Worm (Caenorhabditis elegans) whole organism, L4 larva: ENCODE measurements around the gene F38B2.4.

Experiments
- D1046.2 ChIP-seq: fragments of 200-800 bp; sonication (Bioruptor generic); IDR thresholded peaks from 2 replicates; pipeline ENCODE4 v1.3.6; 2022; ENCODE audit warnings: missing genetic modification characterization, missing compliant biosample characterization
- F49E8.2 ChIP-seq: sonication (generic microtip); optimal IDR thresholded peaks from 2 replicates; lab custom pipeline; 2016; ENCODE audit warnings: missing compliant biosample characterization, mild to moderate bottlenecking, missing genetic modification characterization, borderline replicate concordance
- T26A8.4 ChIP-seq: fragments of 200-800 bp; sonication (Bioruptor generic); IDR thresholded peaks from 2 replicates; pipeline ENCODE4 v1.3.6; 2022; ENCODE audit warnings: missing genetic modification characterization, missing compliant biosample characterization
- Y75B8A.6 ChIP-seq: fragments of 200-800 bp; sonication (Bioruptor generic); IDR thresholded peaks from 2 replicates; pipeline ENCODE4 v1.3.6; 2022; ENCODE audit warnings: missing genetic modification reagents, missing genetic modification characterization, missing compliant biosample characterization
- ZK546.5 ChIP-seq, 2 experiments: sonication (generic microtip); optimal IDR thresholded peaks; 2 replicates each; lab custom pipeline; 2017; ENCODE audit warnings: missing biosample characterization in 2 of 2, missing genetic modification characterization in 2 of 2
- aha-1 ChIP-seq: fragments of 150-350 bp; peaks from one replicate; lab custom pipeline; 2014; ENCODE audit warnings: missing biosample characterization, missing genetic modification characterization
- arid-1 ChIP-seq: fragments of 200-800 bp; sonication (Bioruptor generic); conservative IDR thresholded peaks from 2 replicates; pipeline ENCODE4 v1.3.6; 2022; ENCODE audit warnings: missing genetic modification reagents, missing genetic modification characterization, missing compliant biosample characterization
- ceh-20 ChIP-seq: fragments of 200-800 bp; sonication (Bioruptor generic); IDR thresholded peaks from 2 replicates; pipeline ENCODE4 v1.3.6; 2022; ENCODE audit warnings: missing genetic modification reagents, missing genetic modification characterization, missing compliant biosample characterization
- daf-12 ChIP-seq: fragments of 150-350 bp; optimal IDR thresholded peaks from 2 replicates; lab custom pipeline; 2014; ENCODE audit warnings: missing biosample characterization, missing genetic modification reagents, missing genetic modification characterization
- daf-19 ChIP-seq: fragments of 200-800 bp; sonication (Bioruptor generic); conservative IDR thresholded peaks from 2 replicates; pipeline ENCODE4 v1.3.6; 2022; ENCODE audit warnings: missing genetic modification characterization, missing compliant biosample characterization
- daf-8 ChIP-seq: fragments of 200-800 bp; sonication (Bioruptor generic); IDR thresholded peaks from 2 replicates; pipeline ENCODE4 v1.3.6; 2022; ENCODE audit warnings: missing genetic modification characterization, missing compliant biosample characterization
- dmd-6 ChIP-seq: fragments of 200-800 bp; sonication (Bioruptor generic); IDR thresholded peaks from 2 replicates; pipeline ENCODE4 v1.3.6; 2022; ENCODE audit warnings: missing genetic modification reagents, missing genetic modification characterization, missing compliant biosample characterization
- dmd-9 ChIP-seq: fragments of 200-800 bp; sonication (Bioruptor generic); IDR thresholded peaks from 2 replicates; pipeline ENCODE4 v1.3.6; 2022; ENCODE audit warnings: missing genetic modification reagents, missing genetic modification characterization, missing compliant biosample characterization
- duxl-1 ChIP-seq: sonication (generic microtip); optimal IDR thresholded peaks from 2 replicates; lab custom pipeline; 2016; ENCODE audit warnings: mild to moderate bottlenecking, missing genetic modification characterization, moderate library complexity, missing compliant biosample characterization; ENCODE audit not compliant: poor library complexity
- dve-1 ChIP-seq: sonication (generic microtip); optimal IDR thresholded peaks from 2 replicates; lab custom pipeline; 2017; ENCODE audit warnings: antibody characterized with exemption, mild to moderate bottlenecking, missing genetic modification characterization, missing compliant biosample characterization; ENCODE audit not compliant: insufficient read depth
- egl-27 ChIP-seq: sonication (generic microtip); optimal IDR thresholded peaks from 3 replicates; lab custom pipeline; 2017; ENCODE audit warnings: missing biosample characterization, missing genetic modification reagents, missing genetic modification characterization
- fkh-10 ChIP-seq: fragments of 150-350 bp; optimal IDR thresholded peaks from 2 replicates; lab custom pipeline; 2014; ENCODE audit warnings: missing biosample characterization, missing genetic modification reagents, missing genetic modification characterization
- fos-1 ChIP-seq: fragments of 150-350 bp; optimal IDR thresholded peaks from 2 replicates; lab custom pipeline; 2014; ENCODE audit warnings: missing biosample characterization, missing genetic modification characterization
- hif-1 ChIP-seq, 2 experiments: sonication (generic microtip); optimal IDR thresholded peaks; 2 replicates each; lab custom pipeline; 2016 to 2017; ENCODE audit warnings: missing compliant biosample characterization in 2 of 2, missing genetic modification characterization in 2 of 2, missing genetic modification reagents in 2 of 2, missing genotype in 2 of 2, mild to moderate bottlenecking in 1 of 2
- hlh-30 ChIP-seq: sonication (generic microtip); optimal IDR thresholded peaks from 2 replicates; lab custom pipeline; 2017; ENCODE audit warnings: antibody characterized with exemption, mild to moderate bottlenecking, missing genetic modification characterization, missing compliant biosample characterization; ENCODE audit not compliant: insufficient read depth
- hmg-1.1 ChIP-seq: fragments of 200-800 bp; sonication (Bioruptor generic); IDR thresholded peaks from 2 replicates; pipeline ENCODE4 v1.3.6; 2022; ENCODE audit warnings: missing genetic modification reagents, missing genetic modification characterization, missing compliant biosample characterization
- mdt-29 ChIP-seq: fragments of 200-800 bp; sonication (Bioruptor generic); IDR thresholded peaks from 2 replicates; pipeline ENCODE4 v1.3.6; 2022; ENCODE audit warnings: missing genetic modification reagents, missing genetic modification characterization, missing compliant biosample characterization
- mes-2 ChIP-seq: sonication (generic microtip); optimal IDR thresholded peaks from 2 replicates; lab custom pipeline; 2016; ENCODE audit warnings: missing genotype, mild to moderate bottlenecking, missing genetic modification characterization, missing compliant biosample characterization; ENCODE audit not compliant: poor library complexity, severe bottlenecking
- nhr-10 ChIP-seq: fragments of 150-350 bp; optimal IDR thresholded peaks from 2 replicates; lab custom pipeline; 2014; ENCODE audit warnings: missing biosample characterization, missing genetic modification characterization
- nhr-111 ChIP-seq: fragments of 200-800 bp; sonication (Bioruptor generic); optimal IDR thresholded peaks from 2 replicates; lab custom pipeline; 2018; ENCODE audit warnings: mild to moderate bottlenecking, missing genetic modification characterization, missing compliant biosample characterization
- nhr-25 ChIP-seq: sonication (generic microtip); optimal IDR thresholded peaks from 2 replicates; lab custom pipeline; 2017; ENCODE audit warnings: missing genetic modification characterization, mild to moderate bottlenecking, missing compliant biosample characterization, antibody characterized with exemption, moderate library complexity, borderline replicate concordance; ENCODE audit not compliant: insufficient read depth
- nhr-48 ChIP-seq: sonication (generic microtip); optimal IDR thresholded peaks from 2 replicates; lab custom pipeline; 2016; ENCODE audit warnings: mild to moderate bottlenecking, missing genetic modification characterization, missing compliant biosample characterization
- nhr-77 ChIP-seq: fragments of 150-350 bp; optimal IDR thresholded peaks from 2 replicates; lab custom pipeline; 2014; ENCODE audit warnings: missing biosample characterization, missing genetic modification characterization
- rbr-2 ChIP-seq: sonication (generic microtip); optimal IDR thresholded peaks from 2 replicates; lab custom pipeline; 2016; ENCODE audit warnings: missing genotype, missing genetic modification characterization, missing compliant biosample characterization
- sdz-12 ChIP-seq: fragments of 200-800 bp; sonication (Bioruptor generic); optimal IDR thresholded peaks from 2 replicates; lab custom pipeline; 2018; ENCODE audit warnings: mild to moderate bottlenecking, missing genetic modification characterization, missing compliant biosample characterization
- set-16 ChIP-seq: fragments of 200-800 bp; sonication (Bioruptor generic); IDR thresholded peaks from 2 replicates; pipeline ENCODE4 v1.3.6; 2022; ENCODE audit warnings: missing genetic modification reagents, missing genetic modification characterization, missing compliant biosample characterization
- snpc-1.2 ChIP-seq: fragments of 200-800 bp; sonication (Bioruptor generic); IDR thresholded peaks from 2 replicates; pipeline ENCODE4 v1.3.6; 2022; ENCODE audit warnings: missing genetic modification reagents, missing genetic modification characterization, missing compliant biosample characterization
- spr-3 ChIP-seq: fragments of 200-800 bp; sonication (Bioruptor generic); optimal IDR thresholded peaks from 2 replicates; lab custom pipeline; 2018; ENCODE audit warnings: mild to moderate bottlenecking, missing genetic modification characterization, missing compliant biosample characterization
- unc-130 ChIP-seq: sonication (generic microtip); optimal IDR thresholded peaks from 2 replicates; lab custom pipeline; 2016; ENCODE audit warnings: missing genetic modification reagents, missing genetic modification characterization, missing compliant biosample characterization
- unc-62 ChIP-seq, 3 experiments: fragments of 150-350 bp in 1 of 3; sonication (generic microtip); optimal IDR thresholded peaks in 2 of 3; peaks in 1 of 3; 1 replicate in 1 of 3; 2 replicates in 2 of 3; lab custom pipeline; 2014 to 2017; ENCODE audit warnings: missing biosample characterization in 3 of 3, missing genetic modification characterization in 3 of 3, missing genetic modification reagents in 3 of 3, missing genotype in 1 of 3
- vab-7 ChIP-seq: fragments of 200-800 bp; sonication (Bioruptor generic); IDR thresholded peaks from 2 replicates; pipeline ENCODE4 v1.3.6; 2022; ENCODE audit warnings: missing genetic modification reagents, missing genetic modification characterization, missing compliant biosample characterization
- zfp-2 ChIP-seq: sonication (generic microtip); optimal IDR thresholded peaks from 2 replicates; lab custom pipeline; 2016; ENCODE audit warnings: mild to moderate bottlenecking, missing genetic modification characterization, missing compliant biosample characterization
- zip-2 ChIP-seq: fragments of 150-350 bp; optimal IDR thresholded peaks from 2 replicates; lab custom pipeline; 2014; ENCODE audit warnings: missing biosample characterization, missing genetic modification characterization

F38B2.4 gene

ce11 chrX:11287617-11288016 is at the start of gene F38B2.4:
Gene F38B2.4, minus strand, starts transcription at chrX:11287717.
- TF ChIP-seq aha-1 (tag; lab: Kevin White, UChicago), result peak; percentile 46
- TF ChIP-seq unc-62 (GFP tag; optimal IDR thresholded peaks at IDR 0.05 in 1 of 2; lab: Kevin White, UChicago), result peak in 1 of 2 experiments; percentile 40
- no peak for TF ChIP-seq unc-62 (tag; optimal IDR thresholded peaks at IDR 0.05; lab: Kevin White, UChicago)
- no peak for TF ChIP-seq nhr-48
- TF ChIP-seq hif-1 (tag; optimal IDR thresholded peaks at IDR 0.05; lab: Kevin White, UChicago), result peak in 1 of 2 experiments; percentile 23

- no peak for TF ChIP-seq hmg-1.1
- TF ChIP-seq sdz-12 (GFP tag; lab: Kevin White, UChicago), result no peak
- TF ChIP-seq spr-3 (GFP tag; lab: Kevin White, UChicago), result no peak
- TF ChIP-seq duxl-1 (tag; lab: Kevin White, UChicago), result no peak
- no peak for TF ChIP-seq egl-27 (tag; lab: Kevin White, UChicago)
- TF ChIP-seq aha-1 (tag; lab: Kevin White, UChicago), result peak; percentile 94
- TF ChIP-seq hlh-30, result no peak
- TF ChIP-seq zip-2 (tag; lab: Kevin White, UChicago), result no peak
- TF ChIP-seq F49E8.2, result no peak
These were observed 49.6 kb upstream of the F38B2.4 start for ce11 chrX:11337095-11337494.

ce11 chrX:11329424-11329823 is 41.9 kb upstream of the F38B2.4 start, which contains the start of gene npr-9:
Gene npr-9, plus strand, starts transcription at chrX:11329724.
- TF ChIP-seq zfp-2, result no peak
- TF ChIP-seq duxl-1 (tag; lab: Kevin White, UChicago), result no peak
- peak in 1 of 2 experiments; percentile 13 for TF ChIP-seq unc-62 (GFP tag; optimal IDR thresholded peaks at IDR 0.05 in 1 of 2; lab: Kevin White, UChicago)
- no peak for TF ChIP-seq unc-62 (tag; optimal IDR thresholded peaks at IDR 0.05; lab: Kevin White, UChicago)
- TF ChIP-seq aha-1 (tag; lab: Kevin White, UChicago), result peak; percentile 63
- TF ChIP-seq zip-2 (tag; lab: Kevin White, UChicago), result no peak
- no peak for TF ChIP-seq dmd-9
- no peak for TF ChIP-seq mes-2 (tag; lab: Kevin White, UChicago)

ce11 chrX:11328710-11329109 is 41.2 kb upstream of the F38B2.4 start:
- TF ChIP-seq unc-62 (GFP tag; optimal IDR thresholded peaks at IDR 0.05 in 1 of 2; lab: Kevin White, UChicago), result no peak
- TF ChIP-seq unc-62 (tag; optimal IDR thresholded peaks at IDR 0.05; lab: Kevin White, UChicago), result no peak
- no peak for TF ChIP-seq hmg-1.1
- no peak for TF ChIP-seq snpc-1.2 (GFP tag; lab: Robert Waterston, UW)
- TF ChIP-seq vab-7 (GFP tag; lab: Robert Waterston, UW), result no peak
- no peak for TF ChIP-seq nhr-77 (tag; lab: Kevin White, UChicago)
- no peak for TF ChIP-seq nhr-25 (tag; lab: Kevin White, UChicago)
- TF ChIP-seq unc-130 (GFP tag; lab: Kevin White, UChicago), result no peak
- TF ChIP-seq fos-1 (tag; lab: Kevin White, UChicago), result no peak
- no peak for TF ChIP-seq dmd-6
- no peak for TF ChIP-seq mdt-29 (GFP tag; lab: Robert Waterston, UW)
- no peak for TF ChIP-seq D1046.2 (GFP tag; lab: Robert Waterston, UW)
- no peak for TF ChIP-seq spr-3 (GFP tag; lab: Kevin White, UChicago)
- TF ChIP-seq T26A8.4 (GFP tag; lab: Robert Waterston, UW), result no peak
- no peak for TF ChIP-seq rbr-2 (tag; lab: Kevin White, UChicago)

- TF ChIP-seq fkh-10 (GFP tag; lab: Kevin White, UChicago) (no peak), nhr-111 (GFP tag; lab: Kevin White, UChicago) (no peak), daf-8 (GFP tag; lab: Robert Waterston, UW) (no peak), vab-7 (GFP tag; lab: Robert Waterston, UW) (no peak), nhr-10 (no peak), ZK546.5 (tag; optimal IDR thresholded peaks at IDR 0.05; lab: Kevin White, UChicago) (no peak), arid-1 (no peak), F49E8.2 (no peak), ceh-20 (no peak), Y75B8A.6 (GFP tag; lab: Robert Waterston, UW) (no peak), set-16 (no peak), dve-1 (tag; lab: Kevin White, UChicago) (no peak), daf-19 (no peak), zip-2 (tag; lab: Kevin White, UChicago) (no peak), daf-12 (tag; lab: Kevin White, UChicago) (no peak)
These were observed 39.3 kb upstream of the F38B2.4 start, which contains the start of gene ZK455.5 for ce11 chrX:11326827-11327226. Gene ZK455.5, minus strand, starts transcription at chrX:11326927.
